Worm (Caenorhabditis elegans) whole organism, L3 larva: Measurements from ENCODE around the gene F13D11.4.

ENCODE experiments used
- ZK546.5 ChIP-seq: sonication (generic microtip); optimal IDR thresholded peaks from 2 replicates; lab custom pipeline; 2017; ENCODE audit warnings: missing biosample characterization, missing genetic modification characterization
- aly-2 ChIP-seq: fragments of 150-350 bp; optimal IDR thresholded peaks from 2 replicates; lab custom pipeline; 2014; ENCODE audit warnings: missing biosample characterization, missing genetic modification characterization
- ama-1 ChIP-seq: fragments of 150-350 bp; optimal IDR thresholded peaks from 2 replicates; lab custom pipeline; 2018
- ceh-16 ChIP-seq: sonication (generic microtip); optimal IDR thresholded peaks from 2 replicates; lab custom pipeline; 2017; ENCODE audit warnings: missing biosample characterization, missing genetic modification characterization
- ceh-82 ChIP-seq: fragments of 150-350 bp; optimal IDR thresholded peaks from 2 replicates; lab custom pipeline; 2014; ENCODE audit warnings: missing biosample characterization, missing genetic modification characterization
- ceh-9 ChIP-seq: sonication (generic microtip); optimal IDR thresholded peaks from 2 replicates; lab custom pipeline; 2018; ENCODE audit warnings: missing biosample characterization, missing genetic modification characterization
- daf-12 ChIP-seq: fragments of 150-350 bp; optimal IDR thresholded peaks from 2 replicates; lab custom pipeline; 2014; ENCODE audit warnings: missing biosample characterization, missing genetic modification reagents, missing genetic modification characterization
- egl-27 ChIP-seq: sonication (generic microtip); optimal IDR thresholded peaks from 4 replicates; lab custom pipeline; 2017; ENCODE audit warnings: missing biosample characterization, missing genetic modification reagents, missing genetic modification characterization
- elt-2 ChIP-seq: sonication (generic microtip); optimal IDR thresholded peaks from 2 replicates; lab custom pipeline; 2016; ENCODE audit warnings: missing genetic modification reagents, mild to moderate bottlenecking, missing genetic modification characterization, missing compliant biosample characterization
- eor-1 ChIP-seq, 2 experiments: fragments of 150-350 bp; optimal IDR thresholded peaks; 2 replicates each; lab custom pipeline; 2014 to 2018; ENCODE audit warnings: missing biosample characterization in 2 of 2, missing genetic modification characterization in 2 of 2
- fkh-10 ChIP-seq: sonication (generic microtip); optimal IDR thresholded peaks from 2 replicates; lab custom pipeline; 2017; ENCODE audit warnings: missing biosample characterization, missing genetic modification reagents, missing genetic modification characterization
- fos-1 ChIP-seq: fragments of 150-350 bp; optimal IDR thresholded peaks from 2 replicates; lab custom pipeline; 2014; ENCODE audit warnings: missing biosample characterization, missing genetic modification characterization
- hmg-11 ChIP-seq: sonication (generic microtip); optimal IDR thresholded peaks from 2 replicates; lab custom pipeline; 2016; ENCODE audit warnings: missing genetic modification characterization, missing compliant biosample characterization
- jun-1 ChIP-seq: fragments of 150-350 bp; optimal IDR thresholded peaks from 2 replicates; lab custom pipeline; 2014; ENCODE audit warnings: missing biosample characterization, missing genetic modification reagents, missing genetic modification characterization
- lin-15B ChIP-seq: fragments of 150-350 bp; optimal IDR thresholded peaks from 2 replicates; lab custom pipeline; 2014; ENCODE audit warnings: missing biosample characterization, missing genetic modification characterization
- lin-39 ChIP-seq: fragments of 150-350 bp; optimal IDR thresholded peaks from 2 replicates; lab custom pipeline; 2018; ENCODE audit warnings: missing biosample characterization, missing genetic modification reagents, missing genetic modification characterization
- lsy-12 ChIP-seq: sonication (generic microtip); optimal IDR thresholded peaks from 2 replicates; lab custom pipeline; 2016; ENCODE audit warnings: mild to moderate bottlenecking, missing genetic modification characterization, missing compliant biosample characterization
- nfya-1 ChIP-seq: sonication (generic microtip); optimal IDR thresholded peaks from 2 replicates; lab custom pipeline; 2017; ENCODE audit warnings: missing genetic modification characterization, mild to moderate bottlenecking, missing compliant biosample characterization, antibody characterized with exemption, moderate library complexity; ENCODE audit not compliant: insufficient read depth
- nhr-11 ChIP-seq: fragments of 150-350 bp; optimal IDR thresholded peaks from 2 replicates; lab custom pipeline; 2014; ENCODE audit warnings: missing biosample characterization, missing genetic modification characterization
- nhr-23 ChIP-seq: fragments of 150-350 bp; optimal IDR thresholded peaks from 2 replicates; lab custom pipeline; 2014; ENCODE audit warnings: missing biosample characterization, missing genetic modification reagents, missing genetic modification characterization
- nhr-237 ChIP-seq: fragments of 150-350 bp; optimal IDR thresholded peaks from 2 replicates; lab custom pipeline; 2014; ENCODE audit warnings: missing biosample characterization, missing genetic modification characterization
- nhr-28 ChIP-seq: fragments of 150-350 bp; optimal IDR thresholded peaks from 2 replicates; lab custom pipeline; 2014; ENCODE audit warnings: missing biosample characterization, missing genetic modification characterization
- nhr-43 ChIP-seq: sonication (generic microtip); optimal IDR thresholded peaks from 2 replicates; lab custom pipeline; 2016; ENCODE audit warnings: mild to moderate bottlenecking, missing genetic modification characterization, missing compliant biosample characterization; ENCODE audit not compliant: poor library complexity, severe bottlenecking
- nhr-67 ChIP-seq: fragments of 150-350 bp; optimal IDR thresholded peaks from 2 replicates; lab custom pipeline; 2014; ENCODE audit warnings: missing biosample characterization, missing genetic modification characterization
- pha-4 ChIP-seq: fragments of 150-350 bp; optimal IDR thresholded peaks from 2 replicates; lab custom pipeline; 2014; ENCODE audit warnings: missing biosample characterization, missing genetic modification reagents, missing genetic modification characterization
- sea-2 ChIP-seq: fragments of 150-350 bp; sonication (generic microtip); optimal IDR thresholded peaks from 4 replicates; lab custom pipeline; 2014; ENCODE audit warnings: missing biosample characterization, missing genetic modification reagents, missing genetic modification characterization
- snpc-4 ChIP-seq: fragments of 150-350 bp; optimal IDR thresholded peaks from 2 replicates; lab custom pipeline; 2014; ENCODE audit warnings: missing biosample characterization, missing genetic modification characterization
- tbx-2 ChIP-seq: sonication (generic microtip); optimal IDR thresholded peaks from 2 replicates; lab custom pipeline; 2016; ENCODE audit warnings: mild to moderate bottlenecking, missing genetic modification characterization, missing compliant biosample characterization
- ztf-11 ChIP-seq: fragments of 150-350 bp; optimal IDR thresholded peaks from 2 replicates; lab custom pipeline; 2014; ENCODE audit warnings: missing biosample characterization, missing genetic modification characterization

Gene F13D11.4

ce11 chrX:5868030-5868429 lies 33.4 kb upstream of the F13D11.4 start:
- TF ChIP-seq hmg-11 (tag; lab: Kevin White, UChicago) (peak; percentile 11), ztf-11 (tag; lab: Kevin White, UChicago) (no peak), ceh-16 (no peak), lin-39 (tag; lab: Kevin White, UChicago) (peak; percentile 26), egl-27 (tag; lab: Kevin White, UChicago) (no peak), nfya-1 (peak; percentile 40)

- TF ChIP-seq nhr-67 (tag; lab: Kevin White, UChicago) (no peak), ceh-82 (no peak), pha-4 (no peak), nhr-237 (tag; lab: Kevin White, UChicago) (no peak), ama-1 (lab: Kevin White, UChicago) (no peak), sea-2 (no peak)
- TF ChIP-seq, all 47 proteins: peak for 0
These were observed 27.8 kb upstream of the F13D11.4 start, which contains the start of gene ctbp-1 for ce11 chrX:5862408-5862807. Gene ctbp-1, plus strand, starts transcription at chrX:5862708.

- TF ChIP-seq hmg-11 (tag; lab: Kevin White, UChicago), result no peak
- TF ChIP-seq fkh-10 (GFP tag; lab: Kevin White, UChicago), result peak; percentile 32
- TF ChIP-seq, all 47 proteins: peak for 1
These were observed 24.6 kb upstream of the F13D11.4 start for ce11 chrX:5859161-5859560.

ce11 chrX:5854452-5855234 lies 20.0 kb upstream of the F13D11.4 start:
- TF ChIP-seq hmg-11 (tag; lab: Kevin White, UChicago), result no peak
- TF ChIP-seq lsy-12, result no peak
- TF ChIP-seq tbx-2 (tag; lab: Kevin White, UChicago), result no peak
- no peak for TF ChIP-seq daf-12 (tag; lab: Kevin White, UChicago)
- no peak for TF ChIP-seq pha-4
- TF ChIP-seq fkh-10 (GFP tag; lab: Kevin White, UChicago), result no peak
- TF ChIP-seq elt-2 (tag; lab: Kevin White, UChicago), result no peak
- TF ChIP-seq, all 47 proteins: peak for 0

ce11 chrX:5854163-5854451 lies 19.5 kb upstream of the F13D11.4 start, which contains the start of gene hog-1:
Gene hog-1, minus strand, starts transcription at chrX:5854263.
- TF ChIP-seq nhr-28 (tag; lab: Kevin White, UChicago) (no peak), ztf-11 (tag; lab: Kevin White, UChicago) (no peak), snpc-4 (no peak), nhr-11 (tag; lab: Kevin White, UChicago) (no peak), lin-15B (tag; lab: Kevin White, UChicago) (no peak), nfya-1 (no peak), ZK546.5 (tag; lab: Kevin White, UChicago) (no peak), sea-2 (no peak), ceh-9 (tag; lab: Kevin White, UChicago) (no peak), daf-12 (tag; lab: Kevin White, UChicago) (no peak), ceh-16 (no peak), nhr-43 (tag; lab: Kevin White, UChicago) (no peak)

ce11 chrX:5852113-5852512 lies 17.5 kb upstream of the F13D11.4 start:
- TF ChIP-seq ama-1 (lab: Kevin White, UChicago) (no peak), nfya-1 (no peak), elt-2 (tag; lab: Kevin White, UChicago) (no peak), snpc-4 (no peak), nhr-23 (peak; percentile 23), jun-1 (tag; lab: Kevin White, UChicago) (no peak)

ce11 chrX:5850472-5850871 lies 15.9 kb upstream of the F13D11.4 start:
- no peak for TF ChIP-seq lsy-12
- no peak for TF ChIP-seq jun-1 (tag; lab: Kevin White, UChicago)
- TF ChIP-seq fos-1 (tag; lab: Kevin White, UChicago), result no peak
- TF ChIP-seq daf-12 (tag; lab: Kevin White, UChicago), result no peak
- TF ChIP-seq eor-1 (tag; optimal IDR thresholded peaks at IDR 0.05; lab: Kevin White, UChicago), result no peak
- no peak for TF ChIP-seq aly-2 (tag; lab: Kevin White, UChicago)
- no peak for TF ChIP-seq fkh-10 (GFP tag; lab: Kevin White, UChicago)
- TF ChIP-seq ZK546.5 (tag; lab: Kevin White, UChicago), result no peak
- TF ChIP-seq snpc-4, result peak; percentile 33
